Fruit fly (Drosophila melanogaster): ENCODE data around the gene Acbp4.

Acbp4 gene

DNA sequence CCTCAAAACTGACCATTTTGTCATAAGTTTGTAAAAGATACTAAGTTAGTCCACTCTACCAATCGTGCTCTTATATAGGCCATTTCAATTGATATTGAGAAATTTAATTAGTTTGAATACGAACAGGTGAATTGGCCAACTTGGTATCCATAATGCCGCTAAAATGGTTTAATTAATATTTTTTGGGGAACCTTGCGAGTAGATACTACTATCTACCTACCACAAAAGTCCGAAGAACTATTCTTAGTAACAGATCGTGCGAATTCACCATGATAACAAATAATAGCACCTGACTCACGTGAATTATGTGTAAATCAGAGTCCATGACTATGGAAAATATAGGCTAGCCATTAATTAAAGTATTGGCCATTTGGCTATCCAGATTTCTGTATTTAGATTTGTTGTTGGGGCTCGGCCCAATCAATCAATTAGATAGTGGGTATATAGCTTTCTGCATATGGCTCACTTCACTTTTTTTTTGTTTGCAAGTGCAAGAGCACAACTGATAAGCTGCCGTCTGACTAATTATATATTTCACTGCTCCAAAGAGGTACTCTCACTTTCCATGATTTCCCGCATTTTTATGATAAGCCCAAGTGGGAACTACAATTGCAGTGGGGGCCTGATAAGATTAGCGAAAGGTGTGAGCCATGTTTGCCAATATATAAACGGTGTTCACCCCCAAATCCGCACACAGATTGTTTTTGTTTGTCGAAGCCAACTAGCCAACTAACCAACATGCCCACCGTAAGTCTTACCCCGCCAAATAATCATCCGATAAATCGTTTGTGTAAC, at the start of gene Acbp4, which contains the start of gene Acbp6:
TSS of gene Acbp4 (minus strand) at position 51 of the 795 bp plus-strand sequence.
TSS of gene Acbp6 (plus strand) at position 690 of the 795 bp plus-strand sequence.
- TF ChIP-seq cwo (GFP tag; optimal IDR thresholded peaks at IDR 0.05), result peak; percentile 29
- peak; percentile 81 for TF ChIP-seq exex (tag; optimal IDR thresholded peaks at IDR 0.05)
- TF ChIP-seq chinmo (GFP tag; IDR thresholded peaks at IDR 0.05; ENCODE audit: partially characterized antibody), result 0 out of 4 replicates have a peak, but pooled peaks have one; percentile 61
- TF ChIP-seq lab (GFP tag; optimal IDR thresholded peaks at IDR 0.05), result peak; percentile 25
- TF ChIP-seq mirr (GFP tag; optimal IDR thresholded peaks at IDR 0.05), result peak; percentile 66
- TF ChIP-seq sug (tag; optimal IDR thresholded peaks at IDR 0.05), result peak; percentile 65
- TF ChIP-seq CG11695 (GFP tag; IDR thresholded peaks at IDR 0.05), result 0 out of 3 replicates have a peak, but pooled peaks have one; percentile 10
- TF ChIP-seq Gsc (GFP tag; IDR thresholded peaks at IDR 0.05), result no peak
- TF ChIP-seq CG5180 (GFP tag; optimal IDR thresholded peaks at IDR 0.05), result no peak

DNA sequence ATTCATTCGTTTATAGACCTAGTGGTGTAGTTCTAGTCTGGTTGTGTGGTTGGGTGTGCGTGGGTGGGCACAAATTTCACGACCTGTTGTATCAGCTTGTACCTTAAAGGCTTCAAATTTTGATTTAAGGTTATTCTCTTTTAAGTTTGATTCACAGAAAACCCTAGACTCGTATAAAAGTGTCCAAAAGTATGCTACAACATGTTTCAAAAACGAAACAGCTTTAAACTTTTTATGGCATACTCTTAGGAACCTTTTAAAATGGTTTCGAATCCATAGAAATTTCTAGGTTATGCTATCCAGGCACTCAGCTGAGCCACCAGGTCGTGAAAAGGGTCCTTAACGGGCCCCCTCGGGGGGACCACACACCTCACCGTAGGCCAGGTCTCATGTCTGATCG, 33.9 kb upstream of the Acbp4 start:
- no peak for TF ChIP-seq chinmo (GFP tag; IDR thresholded peaks at IDR 0.05; ENCODE audit: partially characterized antibody)
- no peak for TF ChIP-seq Six4 (GFP tag; optimal IDR thresholded peaks at IDR 0.05)
- no peak for TF ChIP-seq CG8290 (GFP tag; optimal IDR thresholded peaks at IDR 0.05)
- peak in 1 of 2 experiments; percentile 52 for TF ChIP-seq CG8290 (tag; optimal IDR thresholded peaks at IDR 0.05)
- peak; percentile 71; the same call in 1 of the 2 replicates for TF ChIP-seq CG17612 (GFP tag; IDR thresholded peaks at IDR 0.05)

DNA sequence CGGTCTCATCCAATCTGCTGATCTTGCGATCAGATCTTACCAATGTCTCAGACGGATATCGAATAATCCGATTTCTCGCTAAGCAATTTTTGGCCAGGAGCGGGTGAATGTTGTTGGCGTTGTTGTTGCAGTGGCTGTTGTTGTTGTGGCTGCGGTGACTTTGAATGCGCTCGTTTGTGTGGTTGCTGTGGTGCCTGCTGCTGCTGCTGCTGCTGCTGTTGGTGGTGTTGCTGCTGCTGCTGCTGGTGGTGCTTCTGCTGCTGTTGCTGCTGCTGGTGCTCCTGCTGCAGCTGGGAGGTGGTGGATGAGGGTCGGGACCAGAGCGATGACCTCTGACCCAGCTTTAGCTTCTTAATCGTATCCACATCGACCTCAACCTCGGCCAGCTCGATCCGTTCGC, 33.2 kb upstream of the Acbp4 start:
- TF ChIP-seq lilli (GFP tag; optimal IDR thresholded peaks at IDR 0.05) (no peak), Dfd (GFP tag; optimal IDR thresholded peaks at IDR 0.05) (peak in 1 of 2 experiments; percentile 8), CG31224 (GFP tag; IDR thresholded peaks at IDR 0.05) (no peak), CG16813 (GFP tag; IDR thresholded peaks at IDR 0.05; ENCODE audit: partially characterized antibody) (0 out of 3 replicates have a peak, but pooled peaks have one; percentile 14), CG3163 (GFP tag; optimal IDR thresholded peaks at IDR 0.05) (no peak)

DNA sequence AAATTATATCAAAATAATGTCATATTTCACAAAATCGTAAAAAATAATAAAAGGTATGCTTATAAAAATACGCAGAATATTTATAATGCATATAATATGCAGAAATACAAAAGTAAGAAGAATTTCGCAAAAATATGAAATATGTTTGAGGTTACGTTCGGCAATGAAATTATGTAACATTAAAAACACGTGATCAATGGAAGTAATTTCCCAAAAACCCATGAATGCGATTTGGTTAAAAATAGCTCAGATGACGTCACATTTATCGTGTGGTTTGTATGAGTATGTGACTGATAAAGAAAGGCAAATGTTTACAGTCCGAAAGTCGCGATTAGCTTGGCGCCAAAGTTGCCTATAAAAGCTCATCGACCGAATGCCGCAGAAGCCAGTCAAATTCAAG, 29.6 kb upstream of the Acbp4 start, which contains the start of gene CG8620:
TSS of gene CG8620 (plus strand) at position 387 of the 400 bp plus-strand sequence.
- peak; percentile 0 for TF ChIP-seq CG15514 (GFP tag; optimal IDR thresholded peaks at IDR 0.05)
- peak; percentile 4 for TF ChIP-seq CG34376 (GFP tag; optimal IDR thresholded peaks at IDR 0.05)
- TF ChIP-seq CTCF (GFP tag; optimal IDR thresholded peaks at IDR 0.05), result no peak
- TF ChIP-seq gsb (GFP tag; IDR thresholded peaks at IDR 0.05), result no peak
- peak; percentile 8 for TF ChIP-seq cwo (GFP tag; optimal IDR thresholded peaks at IDR 0.05)
- no peak for TF ChIP-seq CG33557 (GFP tag; optimal IDR thresholded peaks at IDR 0.05)
- peak in 1 of 2 experiments; percentile 69 for TF ChIP-seq Pdp1 (GFP tag; optimal IDR thresholded peaks at IDR 0.05)
- no peak for TF ChIP-seq CG3995 (GFP tag; optimal IDR thresholded peaks at IDR 0.05)
- TF ChIP-seq ci (GFP tag; IDR thresholded peaks at IDR 0.05), result no peak
- TF ChIP-seq fd102C (GFP tag; optimal IDR thresholded peaks at IDR 0.05), result no peak
- TF ChIP-seq Lhr (GFP tag; optimal IDR thresholded peaks at IDR 0.05), result no peak
- peak; percentile 64 for TF ChIP-seq bigmax (GFP tag; optimal IDR thresholded peaks at IDR 0.05)
- no peak for TF ChIP-seq CG11695 (GFP tag; IDR thresholded peaks at IDR 0.05)
- TF ChIP-seq Usf (GFP tag; optimal IDR thresholded peaks at IDR 0.05), result no peak
- no peak for TF ChIP-seq Lpt (GFP tag; optimal IDR thresholded peaks at IDR 0.05)
- no peak for TF ChIP-seq pan (optimal IDR thresholded peaks at IDR 0.05)
- TF ChIP-seq pan (GFP tag; optimal IDR thresholded peaks at IDR 0.05 in 1 of 2, IDR thresholded peaks at IDR 0.05 in 1 of 2), result no peak
- no peak for TF ChIP-seq CG8478 (optimal IDR thresholded peaks at IDR 0.05)
- no peak for TF ChIP-seq z (GFP tag; IDR thresholded peaks at IDR 0.05)
- TF ChIP-seq CG15479 (GFP tag; optimal IDR thresholded peaks at IDR 0.05), result no peak

Data from whole organism, embryonic.